Fruit fly (Drosophila melanogaster) whole organism, prepupa: Measurements from ENCODE around the gene RpS6.

Source experiments
- CG11294 ChIP-seq: fragments of 200-800 bp; sonication (Bioruptor generic); IDR thresholded peaks from 2 replicates; pipeline ENCODE4 v1.3.6; 2022; ENCODE audit warnings: missing biosample characterization, missing genetic modification characterization
- CG11902 ChIP-seq: fragments of 200-800 bp; sonication (Bioruptor generic); optimal IDR thresholded peaks from 3 replicates; lab custom pipeline; 2016; ENCODE audit warnings: missing biosample characterization, missing genetic modification characterization
- CG8632 ChIP-seq: fragments of 200-800 bp; sonication (Bioruptor generic); optimal IDR thresholded peaks from 3 replicates; lab custom pipeline; 2016; ENCODE audit warnings: missing biosample characterization, missing genetic modification characterization
- dsx ChIP-seq: fragments of 200-800 bp; optimal IDR thresholded peaks from 3 replicates; lab custom pipeline; 2019; ENCODE audit warnings: missing biosample characterization, mild to moderate bottlenecking, missing genetic modification characterization, moderate library complexity; ENCODE audit not compliant: poor library complexity, severe bottlenecking
- lz ChIP-seq: fragments of 200-800 bp; sonication (Bioruptor generic); optimal IDR thresholded peaks from 3 replicates; lab custom pipeline; 2016; ENCODE audit warnings: missing biosample characterization, missing genetic modification characterization

- TF ChIP-seq CG8632 (GFP tag; lab: Kevin White, UChicago) (no peak), dsx (no peak), CG11902 (GFP tag; lab: Kevin White, UChicago) (no peak), CG11294 (GFP tag; lab: Robert Waterston, UW) (no peak), lz (GFP tag; lab: Kevin White, UChicago) (no peak)
Measured at dm6 chrX:7911983-7912630, 11.0 kb upstream of the RpS6 start, which contains the start of gene snz.
